Fruit fly (Drosophila melanogaster): Measurements from ENCODE around the gene Pgk.

Pgk gene

dm6 chr2L:2748480-2749143 is 4.3 kb downstream of the Pgk start (continued):
- TF ChIP-seq lola (GFP tag; optimal IDR thresholded peaks at IDR 0.05) (peak in 1 of 3 experiments; percentile 80), Six4 (GFP tag; optimal IDR thresholded peaks at IDR 0.05) (peak; percentile 66), wdn (GFP tag; IDR thresholded peaks at IDR 0.05) (peak; percentile 76), tna (GFP tag; IDR thresholded peaks at IDR 0.05; ENCODE audit: partially characterized antibody) (peak; percentile 8; the same call in 1 of the 2 replicates), cad (GFP tag; optimal IDR thresholded peaks at IDR 0.05) (no peak), B-H1 (GFP tag; IDR thresholded peaks at IDR 0.05) (peak; percentile 68), CG15514 (GFP tag; optimal IDR thresholded peaks at IDR 0.05) (peak; percentile 93), CG32772 (GFP tag; IDR thresholded peaks at IDR 0.05) (peak; percentile 84), CG34224 (GFP tag; IDR thresholded peaks at IDR 0.05; ENCODE audit: partially characterized antibody) (no peak; the same call in 2 of the 3 replicates), lab (GFP tag; optimal IDR thresholded peaks at IDR 0.05) (peak; percentile 94), CG4360 (GFP tag; IDR thresholded peaks at IDR 0.05) (peak; percentile 36; the same call in 1 of the 2 replicates), CG7839 (tag; optimal IDR thresholded peaks at IDR 0.05) (peak; percentile 92), CG17385 (GFP tag; optimal IDR thresholded peaks at IDR 0.05) (peak; percentile 80), CG17912 (GFP tag; optimal IDR thresholded peaks at IDR 0.05) (peak; percentile 88), CG12391 (tag; optimal IDR thresholded peaks at IDR 0.05) (peak; percentile 87), stc (GFP tag; IDR thresholded peaks at IDR 0.05) (peak; percentile 78; the same call in 1 of the 2 replicates), Eip74EF (GFP tag; optimal IDR thresholded peaks at IDR 0.05) (peak in 1 of 2 experiments; percentile 4), CG9437 (GFP tag; optimal IDR thresholded peaks at IDR 0.05) (peak; percentile 87), dm (GFP tag; optimal IDR thresholded peaks at IDR 0.05) (peak; percentile 66), fd96Cb (tag; optimal IDR thresholded peaks at IDR 0.05) (peak; percentile 72), CG7357 (GFP tag; IDR thresholded peaks at IDR 0.05) (peak; percentile 72), sim (GFP tag; IDR thresholded peaks at IDR 0.05) (peak; percentile 33; the same call in 1 of the 2 replicates), cas (GFP tag; IDR thresholded peaks at IDR 0.05) (peak; percentile 88), CG5180 (GFP tag; optimal IDR thresholded peaks at IDR 0.05) (peak; percentile 43), zfh2 (GFP tag; optimal IDR thresholded peaks at IDR 0.05) (peak; percentile 92), CG2120 (GFP tag; optimal IDR thresholded peaks at IDR 0.05) (peak; percentile 91), CG8924 (tag; optimal IDR thresholded peaks at IDR 0.05) (peak; percentile 93), nerfin-2 (GFP tag; IDR thresholded peaks at IDR 0.05; ENCODE audit: partially characterized antibody) (0 out of 2 replicates have a peak, but pooled peaks have one; percentile 47), Ssrp (tag; optimal IDR thresholded peaks at IDR 0.05) (peak; percentile 86), CG10565 (GFP tag; optimal IDR thresholded peaks at IDR 0.05) (peak; percentile 30), amos (GFP tag; IDR thresholded peaks at IDR 0.05; ENCODE audit: partially characterized antibody) (0 out of 2 replicates have a peak, but pooled peaks have one; percentile 34), Scr (GFP tag; IDR thresholded peaks at IDR 0.05; ENCODE audit: partially characterized antibody) (peak; percentile 56; the same call in 1 of the 2 replicates), CG1024 (GFP tag; IDR thresholded peaks at IDR 0.05) (peak; percentile 68), bbx (GFP tag; IDR thresholded peaks at IDR 0.05; ENCODE audit: partially characterized antibody) (peak; percentile 45), C15 (GFP tag; IDR thresholded peaks at IDR 0.05) (peak; percentile 56; the same call in 1 of the 3 replicates), Xrp1 (GFP tag; IDR thresholded peaks at IDR 0.05) (peak; percentile 89), tll (GFP tag; optimal IDR thresholded peaks at IDR 0.05) (no peak), HHEX (GFP tag; optimal IDR thresholded peaks at IDR 0.05) (peak; percentile 90), pros (GFP tag; optimal IDR thresholded peaks at IDR 0.05) (no peak), ind (GFP tag; optimal IDR thresholded peaks at IDR 0.05) (peak; percentile 91), Dp (GFP tag; optimal IDR thresholded peaks at IDR 0.05) (peak; percentile 84), CG1603 (tag; optimal IDR thresholded peaks at IDR 0.05) (peak; percentile 85), Oaz (GFP tag; IDR thresholded peaks at IDR 0.05) (peak; percentile 64; the same call in 1 of the 2 replicates), pita (GFP tag; optimal IDR thresholded peaks at IDR 0.05) (no peak), CG8290 (GFP tag; optimal IDR thresholded peaks at IDR 0.05) (peak; percentile 82), CG8290 (tag; optimal IDR thresholded peaks at IDR 0.05) (peak; percentile 94 to 96), CG9609 (GFP tag; optimal IDR thresholded peaks at IDR 0.05) (peak; percentile 82)
